Worm (Caenorhabditis elegans): Measurements from ENCODE around the gene rfc-2.

DNA sequence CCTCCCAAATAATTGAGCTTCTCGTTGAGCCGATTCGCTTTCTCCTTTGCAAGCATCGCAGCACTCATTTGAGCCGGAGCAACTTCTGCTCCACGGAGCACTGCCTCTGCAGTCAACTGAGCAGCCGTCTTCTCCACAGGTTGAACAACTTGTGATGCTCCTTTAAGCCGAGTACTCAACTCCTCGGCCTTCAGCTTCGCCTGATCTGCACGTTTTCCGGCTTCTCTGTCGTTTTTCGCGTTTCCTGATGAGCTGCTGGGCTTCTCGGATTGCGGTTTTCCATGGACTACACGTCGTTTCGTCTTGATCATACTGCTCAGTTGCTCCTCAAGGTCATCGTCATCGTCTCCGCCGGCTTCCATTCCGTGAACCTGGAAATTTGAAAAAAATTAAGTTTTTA lies 48.1 kb upstream of the rfc-2 start:
- TF ChIP-seq ama-1 (optimal IDR thresholded peaks at IDR 0.05) (no peak), aly-1 (tag; optimal IDR thresholded peaks at IDR 0.05) (no peak), B0310.2 (tag; optimal IDR thresholded peaks at IDR 0.05) (no peak), hnd-1 (tag; optimal IDR thresholded peaks at IDR 0.05) (no peak), F13C5.2 (tag; optimal IDR thresholded peaks at IDR 0.05) (no peak), flt-1 (GFP tag; IDR thresholded peaks at IDR 0.05) (no peak), sea-1 (GFP tag; conservative IDR thresholded peaks at IDR 0.05) (no peak), tbx-11 (GFP tag; IDR thresholded peaks at IDR 0.05) (no peak), hmbx-1 (tag; optimal IDR thresholded peaks at IDR 0.05) (no peak), ceh-36 (tag; optimal IDR thresholded peaks at IDR 0.05) (no peak), hmg-4 (GFP tag; optimal IDR thresholded peaks at IDR 0.05) (no peak), tra-4 (tag; optimal IDR thresholded peaks at IDR 0.05) (no peak), tbx-37 (GFP tag; conservative IDR thresholded peaks at IDR 0.05) (no peak), scrt-1 (GFP tag; IDR thresholded peaks at IDR 0.05) (no peak)

All from whole organism, early embryonic.